Worm (Caenorhabditis elegans): ENCODE measurements around the gene dos-1.
A peak's percentile ranks its signal among the peaks of the same experiment; 100 is the strongest.

The dos-1 gene

DNA sequence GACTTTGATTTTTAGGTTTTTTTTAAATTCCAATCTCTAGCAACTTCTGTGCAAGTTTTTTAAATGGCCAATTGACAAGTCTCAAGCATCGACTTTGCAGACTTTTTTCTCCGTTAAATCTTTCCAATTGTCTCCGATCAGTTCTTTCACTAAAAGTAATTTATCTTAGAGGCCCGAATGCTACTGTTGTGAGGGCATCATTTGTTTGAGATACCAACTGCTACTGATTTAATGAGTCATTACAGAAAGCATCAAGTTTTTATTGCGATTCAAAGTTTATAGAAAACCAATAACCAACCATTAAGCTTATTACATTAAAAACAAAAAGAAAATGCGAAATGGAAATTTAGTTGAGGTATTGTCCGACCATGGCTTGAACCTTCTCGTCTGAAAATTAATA lies 23.6 kb upstream of the dos-1 start:
- TF ChIP-seq lin-13 (GFP tag; optimal IDR thresholded peaks at IDR 0.05) (no peak), lin-14 (GFP tag; optimal IDR thresholded peaks at IDR 0.05) (peak; percentile 3), ama-1 (optimal IDR thresholded peaks at IDR 0.05) (peak; percentile 46), nhr-12 (tag; optimal IDR thresholded peaks at IDR 0.05) (no peak), fos-1 (tag; optimal IDR thresholded peaks at IDR 0.05) (no peak), aha-1 (tag; optimal IDR thresholded peaks at IDR 0.05) (no peak), fkh-4 (tag; optimal IDR thresholded peaks at IDR 0.05; ENCODE audit: borderline replicate concordance) (no peak), blmp-1 (tag; optimal IDR thresholded peaks at IDR 0.05) (no peak), ceh-8 (GFP tag; optimal IDR thresholded peaks at IDR 0.05) (no peak), C04F5.9 (tag; optimal IDR thresholded peaks at IDR 0.05) (no peak), dsc-1 (tag; optimal IDR thresholded peaks at IDR 0.05) (peak; percentile 1), fkh-8 (tag; optimal IDR thresholded peaks at IDR 0.05) (no peak), nhr-71 (tag; optimal IDR thresholded peaks at IDR 0.05) (peak; percentile 19), dpl-1 (GFP tag; optimal IDR thresholded peaks at IDR 0.05) (no peak), irx-1 (tag; optimal IDR thresholded peaks at IDR 0.05) (no peak), nhr-11 (tag; optimal IDR thresholded peaks at IDR 0.05) (no peak), lin-15B (tag; optimal IDR thresholded peaks at IDR 0.05) (no peak), pax-3 (tag; optimal IDR thresholded peaks at IDR 0.05) (no peak), unc-130 (tag; optimal IDR thresholded peaks at IDR 0.05) (no peak), grh-1 (GFP tag; IDR thresholded peaks at IDR 0.05) (no peak), vab-15 (tag; optimal IDR thresholded peaks at IDR 0.05) (no peak), tlp-1 (tag; optimal IDR thresholded peaks at IDR 0.05) (no peak), skn-1 (tag; optimal IDR thresholded peaks at IDR 0.05) (no peak), lsy-2 (tag; optimal IDR thresholded peaks at IDR 0.05) (peak; percentile 3 to 39), snu-23 (GFP tag; optimal IDR thresholded peaks at IDR 0.05) (peak; percentile 11), pqm-1 (tag; optimal IDR thresholded peaks at IDR 0.05) (no peak), ceh-82 (tag; optimal IDR thresholded peaks at IDR 0.05) (no peak), ceh-63 (GFP tag; optimal IDR thresholded peaks at IDR 0.05) (no peak), hpl-2 (GFP tag; optimal IDR thresholded peaks at IDR 0.05) (no peak), mef-2 (tag; optimal IDR thresholded peaks at IDR 0.05) (no peak), nhr-84 (tag; optimal IDR thresholded peaks at IDR 0.05) (no peak), Y116A8C.19 (tag; optimal IDR thresholded peaks at IDR 0.05; ENCODE audit: borderline replicate concordance) (no peak), nhr-20 (tag; optimal IDR thresholded peaks at IDR 0.05) (no peak), rnt-1 (tag; optimal IDR thresholded peaks at IDR 0.05) (peak; percentile 54), mab-9 (GFP tag; IDR thresholded peaks at IDR 0.05) (no peak), alr-1 (tag; optimal IDR thresholded peaks at IDR 0.05; ENCODE audit: borderline replicate concordance) (no peak), nhr-85 (tag) (no peak), lin-39 (tag; optimal IDR thresholded peaks at IDR 0.05) (no peak), ceh-88 (GFP tag; IDR thresholded peaks at IDR 0.05) (no peak), mep-1 (tag; optimal IDR thresholded peaks at IDR 0.05) (no peak), hlh-4 (tag; optimal IDR thresholded peaks at IDR 0.05) (no peak), sox-4 (tag; optimal IDR thresholded peaks at IDR 0.05) (no peak), C34B4.2 (tag; optimal IDR thresholded peaks at IDR 0.05) (no peak), snpc-4 (tag; optimal IDR thresholded peaks at IDR 0.05) (no peak), sup-37 (GFP tag; optimal IDR thresholded peaks at IDR 0.05) (no peak), lin-35 (GFP tag; optimal IDR thresholded peaks at IDR 0.05) (no peak), fkh-10 (GFP tag; optimal IDR thresholded peaks at IDR 0.05) (no peak), elt-3 (tag; optimal IDR thresholded peaks at IDR 0.05) (no peak), efl-1 (optimal IDR thresholded peaks at IDR 0.05) (no peak), efl-1 (GFP tag; optimal IDR thresholded peaks at IDR 0.05 in 1 of 2) (no peak), unc-62 (GFP tag; optimal IDR thresholded peaks at IDR 0.05) (no peak), sptf-1 (tag; optimal IDR thresholded peaks at IDR 0.05) (no peak), egl-13 (tag; optimal IDR thresholded peaks at IDR 0.05) (no peak), nhr-90 (tag; optimal IDR thresholded peaks at IDR 0.05; ENCODE audit: poor library complexity) (no peak), unc-30 (tag; optimal IDR thresholded peaks at IDR 0.05) (no peak)
